Fruit fly (Drosophila melanogaster): ENCODE data around the gene CG4502.

CG4502 gene

dm6 chr2L:7188530-7188996 lies 15.5 kb downstream of the CG4502 start (continued):
- TF ChIP-seq CG8944 (GFP tag; optimal IDR thresholded peaks at IDR 0.05) (peak; percentile 95), Sin3A (optimal IDR thresholded peaks at IDR 0.05) (no peak), MBD-R2 (GFP tag; IDR thresholded peaks at IDR 0.05) (peak; percentile 87), CG1529 (GFP tag; optimal IDR thresholded peaks at IDR 0.05) (peak; percentile 98), hb (GFP tag; IDR thresholded peaks at IDR 0.05; ENCODE audit: partially characterized antibody) (no peak), aop (GFP tag; IDR thresholded peaks at IDR 0.05) (0 out of 2 replicates have a peak, but pooled peaks have one; percentile 76), Mrtf (GFP tag; IDR thresholded peaks at IDR 0.05) (peak; percentile 98), CG4617 (GFP tag; optimal IDR thresholded peaks at IDR 0.05; ENCODE audit: borderline replicate concordance) (peak; percentile 95), dysf (GFP tag; IDR thresholded peaks at IDR 0.05) (peak; percentile 99), stwl (tag; optimal IDR thresholded peaks at IDR 0.05) (peak; percentile 9), unpg (GFP tag; optimal IDR thresholded peaks at IDR 0.05) (peak; percentile 98), CG9727 (GFP tag; optimal IDR thresholded peaks at IDR 0.05) (peak; percentile 97), shn (GFP tag; optimal IDR thresholded peaks at IDR 0.05) (peak; percentile 96), her (GFP tag; optimal IDR thresholded peaks at IDR 0.05) (peak; percentile 90), sug (tag; optimal IDR thresholded peaks at IDR 0.05) (peak; percentile 97), peb (GFP tag; IDR thresholded peaks at IDR 0.05) (peak; percentile 97), CG10321 (GFP tag; IDR thresholded peaks at IDR 0.05) (peak; percentile 84), CG7372 (GFP tag; IDR thresholded peaks at IDR 0.05) (peak; percentile 98), pzg (GFP tag; optimal IDR thresholded peaks at IDR 0.05) (peak; percentile 22), CG15073 (GFP tag; optimal IDR thresholded peaks at IDR 0.05) (peak; percentile 85), lilli (GFP tag; optimal IDR thresholded peaks at IDR 0.05) (peak; percentile 98), HmgZ (tag; optimal IDR thresholded peaks at IDR 0.05) (peak; percentile 98), Dek (tag; optimal IDR thresholded peaks at IDR 0.05) (peak; percentile 97), CG34376 (GFP tag; optimal IDR thresholded peaks at IDR 0.05) (peak; percentile 98), CG1832 (GFP tag; optimal IDR thresholded peaks at IDR 0.05) (peak; percentile 37), sna (GFP tag; IDR thresholded peaks at IDR 0.05; ENCODE audit: partially characterized antibody) (no peak), H15 (GFP tag; IDR thresholded peaks at IDR 0.05) (peak; percentile 97), CG15514 (GFP tag; optimal IDR thresholded peaks at IDR 0.05) (peak; percentile 91), CG11456 (GFP tag; IDR thresholded peaks at IDR 0.05) (peak; percentile 97), chn (GFP tag; optimal IDR thresholded peaks at IDR 0.05) (peak; percentile 97), BtbVII (GFP tag; optimal IDR thresholded peaks at IDR 0.05) (peak; percentile 97), CG4282 (GFP tag; optimal IDR thresholded peaks at IDR 0.05) (peak; percentile 88), sqz (GFP tag; optimal IDR thresholded peaks at IDR 0.05) (peak; percentile 95), crc (GFP tag; optimal IDR thresholded peaks at IDR 0.05) (peak; percentile 89), gro (GFP tag; optimal IDR thresholded peaks at IDR 0.05) (peak; percentile 95), CG32532 (GFP tag; IDR thresholded peaks at IDR 0.05) (peak; percentile 98), CG5180 (GFP tag; optimal IDR thresholded peaks at IDR 0.05) (peak; percentile 92), CG10654 (GFP tag; optimal IDR thresholded peaks at IDR 0.05) (peak; percentile 97), CG43689 (GFP tag; IDR thresholded peaks at IDR 0.05) (peak; percentile 93), Ravus (GFP tag; IDR thresholded peaks at IDR 0.05) (peak; percentile 88), tio (GFP tag; optimal IDR thresholded peaks at IDR 0.05) (peak; percentile 97), CG6854 (GFP tag; optimal IDR thresholded peaks at IDR 0.05) (peak; percentile 97), CHES-1-like (GFP tag; optimal IDR thresholded peaks at IDR 0.05) (peak; percentile 97), cg (GFP tag; optimal IDR thresholded peaks at IDR 0.05) (no peak), HHEX (GFP tag; optimal IDR thresholded peaks at IDR 0.05) (peak; percentile 98), CG9215 (GFP tag; IDR thresholded peaks at IDR 0.05) (peak; percentile 97), fd102C (GFP tag; optimal IDR thresholded peaks at IDR 0.05) (peak; percentile 69), ftz-f1 (GFP tag; optimal IDR thresholded peaks at IDR 0.05) (peak; percentile 88), Oli (tag; optimal IDR thresholded peaks at IDR 0.05) (peak; percentile 99), CG4328 (GFP tag; optimal IDR thresholded peaks at IDR 0.05) (peak; percentile 98), usp (GFP tag; optimal IDR thresholded peaks at IDR 0.05) (no peak)
